Worm (Caenorhabditis elegans) whole organism, late embryonic: Measurements from ENCODE around the gene Y59E1A.4.

ENCODE experiments used
- C08G9.2 ChIP-seq: sonication (generic microtip); optimal IDR thresholded peaks from 2 replicates; lab custom pipeline; 2016; ENCODE audit warnings: mild to moderate bottlenecking, missing genetic modification characterization, moderate library complexity, missing compliant biosample characterization
- F13H6.1 ChIP-seq: sonication (generic microtip); optimal IDR thresholded peaks from 2 replicates; lab custom pipeline; 2016; ENCODE audit warnings: missing genetic modification characterization, missing compliant biosample characterization
- T23F11.4 ChIP-seq: fragments of 200-800 bp; sonication (Bioruptor generic); optimal IDR thresholded peaks from 2 replicates; lab custom pipeline; 2018; ENCODE audit warnings: mild to moderate bottlenecking, missing genetic modification characterization, missing compliant biosample characterization
- ceh-14 ChIP-seq: sonication (generic microtip); optimal IDR thresholded peaks from 2 replicates; lab custom pipeline; 2016; ENCODE audit warnings: missing genotype, missing genetic modification characterization, missing compliant biosample characterization
- ceh-18 ChIP-seq: sonication (generic microtip); optimal IDR thresholded peaks from 2 replicates; lab custom pipeline; 2016; ENCODE audit warnings: missing genetic modification characterization, missing compliant biosample characterization
- ceh-19 ChIP-seq: fragments of 200-800 bp; sonication (Bioruptor generic); optimal IDR thresholded peaks from 2 replicates; lab custom pipeline; 2018; ENCODE audit warnings: mild to moderate bottlenecking, missing genetic modification characterization, missing compliant biosample characterization
- ceh-24 ChIP-seq: sonication (generic microtip); optimal IDR thresholded peaks from 2 replicates; lab custom pipeline; 2016; ENCODE audit warnings: mild to moderate bottlenecking, missing genetic modification characterization, missing compliant biosample characterization
- ceh-31 ChIP-seq: sonication (generic microtip); optimal IDR thresholded peaks from 2 replicates; lab custom pipeline; 2016; ENCODE audit warnings: missing genetic modification characterization, missing compliant biosample characterization
- ceh-34 ChIP-seq: sonication (generic microtip); optimal IDR thresholded peaks from 2 replicates; lab custom pipeline; 2016; ENCODE audit warnings: mild to moderate bottlenecking, missing genetic modification characterization, missing compliant biosample characterization
- ceh-45 ChIP-seq: fragments of 200-800 bp; sonication (Bioruptor generic); IDR thresholded peaks from 2 replicates; pipeline ENCODE4 v1.3.6; 2022; ENCODE audit warnings: missing genetic modification reagents, missing genetic modification characterization, missing compliant biosample characterization
- ceh-48 ChIP-seq: sonication (generic microtip); optimal IDR thresholded peaks from 2 replicates; lab custom pipeline; 2016; ENCODE audit warnings: missing genetic modification characterization, inconsistent platforms, missing compliant biosample characterization
- ceh-6 ChIP-seq: fragments of 200-800 bp; sonication (Bioruptor generic); optimal IDR thresholded peaks from 2 replicates; lab custom pipeline; 2018; ENCODE audit warnings: mild to moderate bottlenecking, missing genetic modification characterization, missing compliant biosample characterization
- dve-1 ChIP-seq: sonication (generic microtip); optimal IDR thresholded peaks from 2 replicates; lab custom pipeline; 2017; ENCODE audit warnings: antibody characterized with exemption, mild to moderate bottlenecking, missing genetic modification characterization, missing compliant biosample characterization
- elt-2 ChIP-seq: sonication (generic microtip); optimal IDR thresholded peaks from 2 replicates; lab custom pipeline; 2016; ENCODE audit warnings: missing genetic modification reagents, missing genetic modification characterization, missing compliant biosample characterization
- elt-4 ChIP-seq: sonication (generic microtip); optimal IDR thresholded peaks from 2 replicates; lab custom pipeline; 2016; ENCODE audit warnings: missing genetic modification characterization, missing compliant biosample characterization
- ets-4 ChIP-seq: sonication (generic microtip); optimal IDR thresholded peaks from 2 replicates; lab custom pipeline; 2016; ENCODE audit warnings: missing genetic modification characterization, missing compliant biosample characterization
- eyg-1 ChIP-seq: sonication (generic microtip); optimal IDR thresholded peaks from 2 replicates; lab custom pipeline; 2016; ENCODE audit warnings: missing genotype, missing genetic modification characterization, missing compliant biosample characterization
- fkh-10 ChIP-seq: fragments of 150-350 bp; optimal IDR thresholded peaks from 2 replicates; lab custom pipeline; 2014; ENCODE audit warnings: missing biosample characterization, missing genetic modification reagents, missing genetic modification characterization
- gmeb-2 ChIP-seq: sonication (generic microtip); optimal IDR thresholded peaks from 2 replicates; lab custom pipeline; 2016; ENCODE audit warnings: missing genetic modification characterization, inconsistent platforms, missing compliant biosample characterization
- hlh-15 ChIP-seq: sonication (generic microtip); optimal IDR thresholded peaks from 2 replicates; lab custom pipeline; 2016; ENCODE audit warnings: missing genetic modification characterization, missing compliant biosample characterization
- hlh-8 ChIP-seq: sonication (generic microtip); optimal IDR thresholded peaks from 2 replicates; lab custom pipeline; 2016; ENCODE audit warnings: missing genotype, missing genetic modification characterization, missing compliant biosample characterization
- lim-6 ChIP-seq: sonication (generic microtip); optimal IDR thresholded peaks from 2 replicates; lab custom pipeline; 2016; ENCODE audit warnings: missing genetic modification characterization, missing compliant biosample characterization
- madf-2 ChIP-seq: sonication (generic microtip); optimal IDR thresholded peaks from 2 replicates; lab custom pipeline; 2017; ENCODE audit warnings: missing genetic modification characterization, missing compliant biosample characterization
- mec-3 ChIP-seq: sonication (generic microtip); optimal IDR thresholded peaks from 2 replicates; lab custom pipeline; 2016; ENCODE audit warnings: borderline replicate concordance, missing genetic modification characterization, missing compliant biosample characterization
- nfya-1 ChIP-seq: sonication (generic microtip); optimal IDR thresholded peaks from 2 replicates; lab custom pipeline; 2017; ENCODE audit warnings: missing genetic modification characterization, mild to moderate bottlenecking, missing compliant biosample characterization, antibody characterized with exemption, moderate library complexity
- nhr-11 ChIP-seq: fragments of 150-350 bp; optimal IDR thresholded peaks from 2 replicates; lab custom pipeline; 2014; ENCODE audit warnings: missing biosample characterization, missing genetic modification characterization
- nhr-232 ChIP-seq: sonication (generic microtip); optimal IDR thresholded peaks from 2 replicates; lab custom pipeline; 2016; ENCODE audit warnings: missing genetic modification characterization, missing compliant biosample characterization
- npax-4 ChIP-seq: sonication (generic microtip); optimal IDR thresholded peaks from 2 replicates; lab custom pipeline; 2016; ENCODE audit warnings: missing genetic modification characterization, missing compliant biosample characterization
- odd-2 ChIP-seq: sonication (generic microtip); optimal IDR thresholded peaks from 2 replicates; lab custom pipeline; 2017; ENCODE audit warnings: antibody characterized with exemption, mild to moderate bottlenecking, missing genetic modification characterization, missing compliant biosample characterization
- pat-9 ChIP-seq: fragments of 200-800 bp; sonication (Bioruptor generic); optimal IDR thresholded peaks from 2 replicates; lab custom pipeline; 2018; ENCODE audit warnings: mild to moderate bottlenecking, missing genetic modification characterization, moderate library complexity, missing compliant biosample characterization
- pax-1 ChIP-seq: fragments of 150-350 bp; optimal IDR thresholded peaks from 2 replicates; lab custom pipeline; 2014; ENCODE audit warnings: missing biosample characterization, missing genetic modification characterization
- pha-2 ChIP-seq: sonication (generic microtip); optimal IDR thresholded peaks from 2 replicates; lab custom pipeline; 2017; ENCODE audit warnings: mild to moderate bottlenecking, missing genetic modification characterization, missing compliant biosample characterization
- pqm-1 ChIP-seq: sonication (generic microtip); optimal IDR thresholded peaks from 2 replicates; lab custom pipeline; 2016; ENCODE audit warnings: missing genetic modification characterization, missing compliant biosample characterization
- ref-2 ChIP-seq: sonication (generic microtip); optimal IDR thresholded peaks from 2 replicates; lab custom pipeline; 2016; ENCODE audit warnings: missing genetic modification characterization, missing compliant biosample characterization
- rnt-1 ChIP-seq: sonication (generic microtip); optimal IDR thresholded peaks from 2 replicates; lab custom pipeline; 2016; ENCODE audit warnings: missing genetic modification characterization, missing compliant biosample characterization
- sdc-2 ChIP-seq: sonication (generic microtip); optimal IDR thresholded peaks from 2 replicates; lab custom pipeline; 2016; ENCODE audit warnings: missing genotype, missing genetic modification characterization, missing compliant biosample characterization
- sox-2 ChIP-seq: fragments of 200-800 bp; sonication (Bioruptor generic); IDR thresholded peaks from 2 replicates; pipeline ENCODE4 v1.3.6; 2022; ENCODE audit warnings: missing genetic modification reagents, missing genetic modification characterization, missing compliant biosample characterization
- sox-4 ChIP-seq: sonication (generic microtip); optimal IDR thresholded peaks from 2 replicates; lab custom pipeline; 2017; ENCODE audit warnings: mild to moderate bottlenecking, missing genetic modification characterization, inconsistent platforms, missing compliant biosample characterization
- syd-9 ChIP-seq: sonication (generic microtip); optimal IDR thresholded peaks from 2 replicates; lab custom pipeline; 2016; ENCODE audit warnings: mild to moderate bottlenecking, missing genetic modification characterization, moderate library complexity, missing compliant biosample characterization
- tbx-2 ChIP-seq: sonication (generic microtip); optimal IDR thresholded peaks from 2 replicates; lab custom pipeline; 2016; ENCODE audit warnings: missing genetic modification characterization, missing compliant biosample characterization
- tbx-7 ChIP-seq: sonication (generic microtip); optimal IDR thresholded peaks from 2 replicates; lab custom pipeline; 2016; ENCODE audit warnings: missing genotype, missing genetic modification characterization, missing compliant biosample characterization
- unc-42 ChIP-seq: sonication (generic microtip); optimal IDR thresholded peaks from 2 replicates; lab custom pipeline; 2016; ENCODE audit warnings: missing genotype, missing genetic modification characterization, missing compliant biosample characterization
- unc-86 ChIP-seq: sonication (generic microtip); optimal IDR thresholded peaks from 2 replicates; lab custom pipeline; 2016; ENCODE audit warnings: missing genetic modification characterization, missing compliant biosample characterization

Y59E1A.4 gene

ce11 chrX:1907009-1907408 lies 32.8 kb downstream of the Y59E1A.4 start:
- TF ChIP-seq ceh-6 (GFP tag; lab: Kevin White, UChicago): no peak
- no peak for TF ChIP-seq tbx-7 (tag; lab: Kevin White, UChicago)
- no peak for TF ChIP-seq ceh-18 (tag; lab: Kevin White, UChicago)
- TF ChIP-seq hlh-15 (tag; lab: Kevin White, UChicago): no peak
- no peak for TF ChIP-seq ceh-34 (tag; lab: Kevin White, UChicago)
- no peak for TF ChIP-seq ceh-14 (tag; lab: Kevin White, UChicago)

- TF ChIP-seq ets-4 (tag; lab: Kevin White, UChicago) (no peak), pqm-1 (tag; lab: Kevin White, UChicago) (no peak), pha-2 (no peak), ceh-19 (GFP tag; lab: Kevin White, UChicago) (no peak), nhr-11 (tag; lab: Kevin White, UChicago) (no peak), elt-2 (tag; lab: Kevin White, UChicago) (no peak), dve-1 (tag; lab: Kevin White, UChicago) (no peak), ceh-24 (no peak), ceh-6 (GFP tag; lab: Kevin White, UChicago) (no peak), rnt-1 (tag; lab: Kevin White, UChicago) (no peak), elt-4 (no peak), npax-4 (tag; lab: Kevin White, UChicago) (no peak), sdc-2 (tag; lab: Kevin White, UChicago) (no peak), pax-1 (tag; lab: Kevin White, UChicago) (no peak), ceh-14 (tag; lab: Kevin White, UChicago) (no peak), F13H6.1 (tag; lab: Kevin White, UChicago) (no peak), gmeb-2 (no peak)
Measured at ce11 chrX:1901480-1901879, 38.3 kb downstream of the Y59E1A.4 start.

ce11 chrX:1897243-1897642 lies 42.5 kb downstream of the Y59E1A.4 start, which contains the start of gene B0294.1:
Gene B0294.1 (minus strand): TSS chrX:1897343.
- TF ChIP-seq odd-2 (tag; lab: Kevin White, UChicago) (no peak), hlh-8 (no peak), ceh-45 (no peak), sox-4 (tag; lab: Kevin White, UChicago) (no peak), unc-42 (tag; lab: Kevin White, UChicago) (no peak), eyg-1 (tag; lab: Kevin White, UChicago) (no peak), lim-6 (tag; lab: Kevin White, UChicago) (no peak), pqm-1 (tag; lab: Kevin White, UChicago) (no peak), ceh-18 (tag; lab: Kevin White, UChicago) (no peak), ref-2 (tag; lab: Kevin White, UChicago) (no peak), unc-86 (no peak), ceh-31 (tag; lab: Kevin White, UChicago) (no peak), nfya-1 (tag; lab: Kevin White, UChicago) (no peak), pat-9 (tag; lab: Kevin White, UChicago) (no peak), nhr-232 (tag; lab: Kevin White, UChicago) (no peak), fkh-10 (GFP tag; lab: Kevin White, UChicago) (no peak), T23F11.4 (GFP tag; lab: Kevin White, UChicago) (no peak), madf-2 (tag; lab: Kevin White, UChicago) (no peak), syd-9 (tag; lab: Kevin White, UChicago) (no peak), pha-2 (no peak)
- TF ChIP-seq, all 69 proteins: peak for 0

- TF ChIP-seq ceh-48: no peak
- TF ChIP-seq T23F11.4 (GFP tag; lab: Kevin White, UChicago): no peak
- no peak for TF ChIP-seq sox-2 (GFP tag; lab: Robert Waterston, UW)
- no peak for TF ChIP-seq C08G9.2 (tag; lab: Kevin White, UChicago)
- no peak for TF ChIP-seq eyg-1 (tag; lab: Kevin White, UChicago)
- TF ChIP-seq pax-1 (tag; lab: Kevin White, UChicago): no peak
- TF ChIP-seq sox-4 (tag; lab: Kevin White, UChicago): no peak
- TF ChIP-seq tbx-2 (tag; lab: Kevin White, UChicago): no peak
- no peak for TF ChIP-seq ceh-31 (tag; lab: Kevin White, UChicago)
- TF ChIP-seq mec-3 (tag; lab: Kevin White, UChicago): no peak
- no peak for TF ChIP-seq F13H6.1 (tag; lab: Kevin White, UChicago)
- no peak for TF ChIP-seq gmeb-2
Measured at ce11 chrX:1891887-1892286, 47.9 kb downstream of the Y59E1A.4 start, which contains the start of gene B0294.3. Gene B0294.3 (plus strand): TSS chrX:1892187.
